Worm (Caenorhabditis elegans) whole organism, late embryonic: Measurements from ENCODE around the gene C33D9.13.

Experiments
- ama-1 ChIP-seq: fragments of 150-350 bp; optimal IDR thresholded peaks from 2 replicates; lab custom pipeline; 2014
- dve-1 ChIP-seq: sonication (generic microtip); optimal IDR thresholded peaks from 2 replicates; lab custom pipeline; 2017; ENCODE audit warnings: antibody characterized with exemption, mild to moderate bottlenecking, missing genetic modification characterization, missing compliant biosample characterization
- elt-2 ChIP-seq: sonication (generic microtip); optimal IDR thresholded peaks from 2 replicates; lab custom pipeline; 2016; ENCODE audit warnings: missing genetic modification reagents, missing genetic modification characterization, missing compliant biosample characterization
- hlh-30 ChIP-seq: sonication (generic microtip); optimal IDR thresholded peaks from 2 replicates; lab custom pipeline; 2017; ENCODE audit warnings: antibody characterized with exemption, missing genetic modification characterization, missing compliant biosample characterization; ENCODE audit not compliant: insufficient read depth
- mec-3 ChIP-seq: sonication (generic microtip); optimal IDR thresholded peaks from 2 replicates; lab custom pipeline; 2016; ENCODE audit warnings: borderline replicate concordance, missing genetic modification characterization, missing compliant biosample characterization
- pag-3 ChIP-seq: sonication (generic microtip); optimal IDR thresholded peaks from 2 replicates; lab custom pipeline; 2016; ENCODE audit warnings: missing compliant biosample characterization, missing genetic modification characterization, borderline replicate concordance
- sox-2 ChIP-seq: fragments of 200-800 bp; sonication (Bioruptor generic); IDR thresholded peaks from 2 replicates; pipeline ENCODE4 v1.3.6; 2022; ENCODE audit warnings: missing genetic modification reagents, missing genetic modification characterization, missing compliant biosample characterization
- unc-55 ChIP-seq: sonication (generic microtip); optimal IDR thresholded peaks from 2 replicates; lab custom pipeline; 2017; ENCODE audit warnings: missing biosample characterization, missing genetic modification reagents, missing genetic modification characterization

DNA sequence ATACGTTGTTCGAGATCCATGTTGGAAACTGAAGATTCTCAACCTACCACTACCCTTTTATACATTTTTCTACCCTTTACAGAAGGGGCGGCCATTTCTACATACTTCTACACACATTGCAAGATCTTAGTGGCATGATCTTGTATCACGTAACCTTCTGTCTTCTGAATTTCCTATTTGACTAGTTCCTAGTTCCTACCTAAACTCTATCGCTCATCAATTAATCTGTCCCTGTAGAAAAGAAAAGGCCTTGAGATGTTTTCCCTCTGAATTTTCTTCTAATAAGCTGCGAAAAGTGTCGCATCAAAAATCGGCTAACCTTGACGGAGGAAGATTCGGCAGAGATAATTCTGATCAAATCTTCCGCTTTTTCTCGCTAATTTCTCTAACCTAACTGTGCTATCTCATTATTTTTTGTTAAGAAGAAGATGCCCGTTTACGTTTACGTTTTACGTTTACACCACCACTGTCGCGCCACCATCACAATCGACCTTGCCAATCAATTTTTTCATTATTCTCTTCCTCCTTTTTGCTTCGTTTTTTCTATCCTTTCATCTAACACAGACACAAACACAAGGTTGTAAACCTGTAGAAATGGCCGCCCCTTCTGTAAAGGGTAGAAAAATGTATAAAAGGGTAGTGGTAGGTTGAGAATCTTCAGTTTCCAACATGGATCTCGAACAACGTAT, 39.2 kb upstream of the C33D9.13 start, which contains the start of the genes col-117 and col-3:
- no peak for TF ChIP-seq hlh-30 (tag; lab: Kevin White, UChicago)
- no peak for TF ChIP-seq pag-3 (tag; lab: Kevin White, UChicago)
- no peak for TF ChIP-seq ama-1 (lab: Kevin White, UChicago)
- no peak for TF ChIP-seq unc-55
- no peak for TF ChIP-seq dve-1 (tag; lab: Kevin White, UChicago)
- TF ChIP-seq mec-3 (tag; lab: Kevin White, UChicago), result no peak
- TF ChIP-seq elt-2 (tag; lab: Kevin White, UChicago), result no peak
- no peak for TF ChIP-seq sox-2
